Worm (Caenorhabditis elegans) whole organism, L4/young adult: ENCODE results near the gene nex-3.

Experiments
- W03F9.2 ChIP-seq: fragments of 150-350 bp; optimal IDR thresholded peaks from 2 replicates; lab custom pipeline; 2014; ENCODE audit warnings: missing biosample characterization, missing genetic modification characterization
- him-1 ChIP-seq: sonication (generic microtip); optimal IDR thresholded peaks from 2 replicates; lab custom pipeline; 2016; ENCODE audit warnings: missing genotype, missing genetic modification reagents, missing genetic modification characterization, missing compliant biosample characterization

DNA sequence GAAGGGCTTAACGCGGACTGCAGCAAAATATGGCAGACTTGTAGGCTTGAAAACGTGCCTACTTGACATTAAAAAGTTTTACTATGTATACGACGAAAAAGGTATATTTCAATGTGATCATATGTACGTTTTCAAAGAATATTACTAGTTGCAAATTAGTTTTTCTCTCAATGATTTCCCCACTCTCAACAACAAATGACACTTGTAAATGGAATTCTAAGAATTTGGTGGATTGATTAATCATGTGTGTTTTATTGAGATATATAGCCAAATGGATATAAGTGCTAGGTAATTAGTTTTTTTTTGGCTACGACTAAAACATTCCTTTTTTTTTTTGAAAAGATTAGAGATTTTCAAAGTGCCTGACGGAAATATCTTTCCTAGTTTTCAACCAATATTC lies 45.4 kb downstream of the nex-3 start:
- TF ChIP-seq him-1 (tag; lab: Kevin White, UChicago): no peak
- no peak for TF ChIP-seq W03F9.2 (tag; lab: Kevin White, UChicago)
